Worm (Caenorhabditis elegans) whole organism, young adult: ENCODE results near the gene srd-8.

ENCODE experiments used
- F49E8.2 ChIP-seq: sonication (generic microtip); optimal IDR thresholded peaks from 3 replicates; lab custom pipeline; 2017; ENCODE audit warnings: missing genetic modification characterization, mild to moderate bottlenecking, missing compliant biosample characterization, antibody characterized with exemption, moderate library complexity; ENCODE audit not compliant: insufficient read depth
- T07F8.4 ChIP-seq: sonication (generic microtip); optimal IDR thresholded peaks from 2 replicates; lab custom pipeline; 2016; ENCODE audit warnings: mild to moderate bottlenecking, missing genetic modification characterization, moderate library complexity, missing compliant biosample characterization
- Y53G8AR.9 ChIP-seq: fragments of 200-800 bp; sonication (Bioruptor generic); conservative IDR thresholded peaks from 2 replicates; pipeline ENCODE4 v1.3.6; 2022; ENCODE audit warnings: missing genetic modification reagents, missing genetic modification characterization, missing compliant biosample characterization
- ama-1 ChIP-seq, 3 experiments: fragments of 150-350 bp in 1 of 3; sonication (generic microtip) in 2 of 3; optimal IDR thresholded peaks; 2 replicates each; lab custom pipeline; 2014 to 2018; ENCODE audit warnings: missing biosample characterization in 2 of 3, missing genetic modification characterization in 2 of 3, missing genetic modification reagents in 2 of 3
- attf-5 ChIP-seq: fragments of 200-800 bp; sonication (Bioruptor generic); optimal IDR thresholded peaks from 2 replicates; lab custom pipeline; 2018; ENCODE audit warnings: mild to moderate bottlenecking, missing genetic modification characterization, missing compliant biosample characterization
- ceh-27 ChIP-seq: fragments of 200-800 bp; sonication (Bioruptor generic); optimal IDR thresholded peaks from 2 replicates; lab custom pipeline; 2018; ENCODE audit warnings: mild to moderate bottlenecking, missing genetic modification characterization, moderate library complexity, missing compliant biosample characterization
- ceh-40 ChIP-seq: fragments of 200-800 bp; sonication (Bioruptor generic); IDR thresholded peaks from 2 replicates; pipeline ENCODE4 v1.3.6; 2022; ENCODE audit warnings: missing genetic modification characterization, missing compliant biosample characterization
- ceh-79 ChIP-seq: sonication (generic microtip); optimal IDR thresholded peaks from 2 replicates; lab custom pipeline; 2017; ENCODE audit warnings: mild to moderate bottlenecking, missing genetic modification characterization, missing compliant biosample characterization
- dpl-1 ChIP-seq: fragments of 150-350 bp; optimal IDR thresholded peaks from 2 replicates; lab custom pipeline; 2014; ENCODE audit warnings: missing biosample characterization, missing genetic modification reagents, missing genetic modification characterization
- efl-1 ChIP-seq: fragments of 150-350 bp; optimal IDR thresholded peaks from 2 replicates; lab custom pipeline; 2014; ENCODE audit warnings: missing biosample characterization, missing genetic modification reagents, missing genetic modification characterization
- nhr-90 ChIP-seq: sonication (generic microtip); optimal IDR thresholded peaks from 2 replicates; lab custom pipeline; 2016; ENCODE audit warnings: missing genotype, mild to moderate bottlenecking, missing genetic modification characterization, missing compliant biosample characterization
- snpc-3.4 ChIP-seq: sonication (generic microtip); optimal IDR thresholded peaks from 2 replicates; lab custom pipeline; 2017; ENCODE audit warnings: missing genetic modification characterization, mild to moderate bottlenecking, missing compliant biosample characterization, antibody characterized with exemption, moderate library complexity, missing genotype, missing genetic modification reagents
- tbp1 ChIP-seq: fragments of 200-800 bp; sonication (Bioruptor generic); optimal IDR thresholded peaks from 2 replicates; lab custom pipeline; 2018; ENCODE audit warnings: mild to moderate bottlenecking, missing genetic modification characterization, missing compliant biosample characterization
- unc-62 ChIP-seq: fragments of 150-350 bp; optimal IDR thresholded peaks from 2 replicates; lab custom pipeline; 2014; ENCODE audit warnings: missing biosample characterization, missing genetic modification reagents, missing genetic modification characterization

DNA sequence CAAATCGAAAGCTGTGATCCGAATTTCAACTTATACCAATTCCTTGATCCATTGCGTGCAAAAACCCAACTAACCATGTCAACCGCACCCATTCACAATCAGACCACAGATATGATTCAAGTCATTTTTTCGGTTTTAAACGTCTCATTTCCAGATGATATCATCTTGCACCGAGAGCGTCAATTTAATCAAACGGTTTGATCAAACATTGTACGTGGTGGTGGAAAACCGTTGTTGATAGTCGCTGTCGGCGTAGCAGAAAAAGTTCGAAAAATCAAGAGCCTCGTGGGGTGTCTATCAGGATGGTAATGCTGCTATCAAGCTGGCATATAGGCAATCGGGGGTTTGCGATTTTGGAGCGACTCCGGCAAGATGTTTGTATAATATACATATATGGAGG is 13.5 kb upstream of the srd-8 start:
- TF ChIP-seq attf-5 (GFP tag; lab: Kevin White, UChicago) (no peak), Y53G8AR.9 (GFP tag; lab: Robert Waterston, UW) (no peak), ama-1 (optimal IDR thresholded peaks at IDR 0.05; lab: Kevin White, UChicago) (no peak), ama-1 (GFP tag; optimal IDR thresholded peaks at IDR 0.05; lab: Kevin White, UChicago) (no peak), unc-62 (GFP tag; lab: Kevin White, UChicago) (no peak), nhr-90 (tag; lab: Kevin White, UChicago) (no peak), snpc-3.4 (tag; lab: Kevin White, UChicago) (no peak), dpl-1 (GFP tag; lab: Kevin White, UChicago) (no peak), efl-1 (GFP tag; lab: Kevin White, UChicago) (no peak), tbp1 (GFP tag; lab: Kevin White, UChicago) (no peak), T07F8.4 (no peak), F49E8.2 (tag; lab: Kevin White, UChicago) (no peak), ceh-79 (tag; lab: Kevin White, UChicago) (no peak), ceh-40 (GFP tag; lab: Robert Waterston, UW) (no peak), ceh-27 (GFP tag; lab: Kevin White, UChicago) (no peak)
